Fruit fly (Drosophila melanogaster) whole organism, prepupa: ENCODE data around the gene SelG.

Experiments used
- CG10631 ChIP-seq: fragments of 200-800 bp; sonication (Bioruptor generic); optimal IDR thresholded peaks from 2 replicates; lab custom pipeline; 2016; ENCODE audit warnings: missing biosample characterization, missing genetic modification characterization
- CG6276 ChIP-seq: fragments of 200-800 bp; sonication (Bioruptor generic); optimal IDR thresholded peaks from 2 replicates; lab custom pipeline; 2017; ENCODE audit warnings: missing biosample characterization, mild to moderate bottlenecking, missing genetic modification characterization
- CG9139 ChIP-seq: fragments of 200-800 bp; sonication (Bioruptor generic); optimal IDR thresholded peaks from 3 replicates; lab custom pipeline; 2017; ENCODE audit warnings: missing biosample characterization, mild to moderate bottlenecking, missing genetic modification characterization
- cyc ChIP-seq: fragments of 200-800 bp; sonication (Bioruptor generic); optimal IDR thresholded peaks from 3 replicates; lab custom pipeline; 2016; ENCODE audit warnings: missing biosample characterization, missing genetic modification characterization

DNA sequence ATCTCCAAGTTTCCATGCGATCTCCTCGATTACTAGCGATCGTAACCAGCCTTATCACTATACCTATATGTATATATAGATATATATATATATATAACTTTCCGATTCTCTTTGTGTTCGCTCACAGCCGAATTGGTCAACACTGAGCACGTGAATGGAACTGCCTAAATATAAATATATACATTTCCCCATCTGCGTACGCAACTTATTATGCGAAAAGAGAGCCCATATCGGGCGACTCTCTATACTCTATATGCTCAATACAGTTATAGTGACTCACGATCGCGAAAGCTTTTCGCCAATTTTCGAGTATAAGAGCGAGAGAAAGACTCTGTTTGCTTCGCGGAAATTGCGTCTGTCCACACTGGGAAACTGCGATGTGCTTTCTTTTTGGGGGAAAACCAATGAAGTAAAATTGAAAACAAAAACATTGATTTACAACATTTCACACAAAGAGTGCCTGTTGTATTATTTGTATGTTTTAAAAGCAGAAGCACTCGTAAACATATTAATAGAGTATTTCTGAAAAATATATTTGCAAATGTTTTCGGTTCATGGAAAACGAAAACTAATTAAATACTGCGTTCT, 35.7 kb downstream of the SelG start:
- TF ChIP-seq CG9139 (GFP tag; lab: Kevin White, UChicago) (no peak), CG6276 (GFP tag; lab: Kevin White, UChicago) (no peak), CG10631 (no peak), cyc (no peak)
